Fruit fly (Drosophila melanogaster) whole organism, wandering third instar larva: ENCODE data around the gene Klp31E.

Experiments used
- Abd-B ChIP-seq: fragments of >200 bp; optimal IDR thresholded peaks from 2 replicates; lab custom pipeline; 2017; ENCODE audit warnings: missing biosample characterization, missing genetic modification characterization
- CG9705 ChIP-seq: fragments of 200-800 bp; sonication (Bioruptor generic); optimal IDR thresholded peaks from 2 replicates; lab custom pipeline; 2018; ENCODE audit warnings: missing biosample characterization, mild to moderate bottlenecking, missing genetic modification characterization
- Hnf4 ChIP-seq: fragments of 200-800 bp; sonication (Bioruptor generic); optimal IDR thresholded peaks from 2 replicates; lab custom pipeline; 2016; ENCODE audit warnings: missing biosample characterization, mild to moderate bottlenecking, missing genetic modification characterization
- Hr78 ChIP-seq: fragments of >200 bp; optimal IDR thresholded peaks from 2 replicates; lab custom pipeline; 2017; ENCODE audit warnings: missing biosample characterization, missing genetic modification characterization
- Hr83 ChIP-seq: fragments of 200-300 bp; sonication (Bioruptor generic); optimal IDR thresholded peaks from 2 replicates; lab custom pipeline; 2016; ENCODE audit warnings: missing biosample characterization, mild to moderate bottlenecking, missing genetic modification characterization, moderate library complexity; ENCODE audit not compliant: poor library complexity, severe bottlenecking
- Mio ChIP-seq: sonication (Bioruptor generic); optimal IDR thresholded peaks from 2 replicates; lab custom pipeline; 2016; ENCODE audit warnings: missing biosample characterization, missing genetic modification characterization
- N ChIP-seq: fragments of >200 bp; optimal IDR thresholded peaks from 2 replicates; lab custom pipeline; 2018; ENCODE audit warnings: missing biosample characterization, missing external identifiers, missing genetic modification characterization
- Sp1 ChIP-seq: fragments of 200-800 bp; sonication (Bioruptor generic); optimal IDR thresholded peaks from 3 replicates; lab custom pipeline; 2019; ENCODE audit warnings: missing biosample characterization, mild to moderate bottlenecking, missing genetic modification characterization, moderate library complexity
- br ChIP-seq: fragments of 200-800 bp; sonication (Bioruptor generic); optimal IDR thresholded peaks from 2 replicates; lab custom pipeline; 2016; ENCODE audit warnings: missing biosample characterization, missing genetic modification characterization
- dsf ChIP-seq: sonication (Bioruptor generic); optimal IDR thresholded peaks from 2 replicates; lab custom pipeline; 2016; ENCODE audit warnings: missing biosample characterization, missing genetic modification characterization, borderline replicate concordance
- foxo ChIP-seq, 2 experiments: fragments of 200-800 bp; sonication (Bioruptor generic); optimal IDR thresholded peaks; 2 replicates in 1 of 2; 3 replicates in 1 of 2; lab custom pipeline; 2016 to 2017; ENCODE audit warnings: missing biosample characterization in 2 of 2, missing genetic modification characterization in 2 of 2
- lola ChIP-seq: fragments of >200 bp; optimal IDR thresholded peaks from 2 replicates; lab custom pipeline; 2017; ENCODE audit warnings: missing biosample characterization, missing genetic modification characterization
- psq ChIP-seq: fragments of 200-800 bp; sonication (Bioruptor generic); optimal IDR thresholded peaks from 3 replicates; lab custom pipeline; 2017; ENCODE audit warnings: missing biosample characterization, mild to moderate bottlenecking, missing genetic modification characterization, moderate library complexity
- rgr ChIP-seq: fragments of 200-800 bp; sonication (Bioruptor generic); optimal IDR thresholded peaks from 3 replicates; lab custom pipeline; 2016; ENCODE audit warnings: missing biosample characterization, mild to moderate bottlenecking, missing genetic modification characterization

- no peak for TF ChIP-seq Abd-B (GFP tag; lab: Kevin White, UChicago)
- TF ChIP-seq Mio, result no peak
- no peak for TF ChIP-seq lola (GFP tag; lab: Kevin White, UChicago)
- no peak for TF ChIP-seq dsf (GFP tag; lab: Kevin White, UChicago)
- no peak for TF ChIP-seq CG9705
- TF ChIP-seq Hr83 (GFP tag; lab: Kevin White, UChicago), result no peak
- no peak for TF ChIP-seq br
- no peak for TF ChIP-seq foxo (GFP tag; optimal IDR thresholded peaks at IDR 0.05; lab: Kevin White, UChicago)
- no peak for TF ChIP-seq rgr (GFP tag; lab: Kevin White, UChicago)
- no peak for TF ChIP-seq N (GFP tag; lab: Kevin White, UChicago)
- no peak for TF ChIP-seq psq
- TF ChIP-seq Hr78 (GFP tag; lab: Kevin White, UChicago), result no peak
- no peak for TF ChIP-seq Hnf4 (GFP tag; lab: Kevin White, UChicago)
- no peak for TF ChIP-seq Sp1 (GFP tag; lab: Kevin White, UChicago)
Observed at dm6 chr2L:10457191-10457899, 43.5 kb downstream of the Klp31E start, which contains the start of the genes LManI and LManII.
